Worm (Caenorhabditis elegans) whole organism, L2 larva: ENCODE data around the gene Y54F10AM.8.

ENCODE experiments used
- ceh-16 ChIP-seq: fragments of 150-350 bp; optimal IDR thresholded peaks from 2 replicates; lab custom pipeline; 2014; ENCODE audit warnings: missing biosample characterization, missing genetic modification characterization
- ceh-82 ChIP-seq: fragments of 150-350 bp; optimal IDR thresholded peaks from 2 replicates; lab custom pipeline; 2014; ENCODE audit warnings: missing biosample characterization, missing genetic modification characterization
- elt-1 ChIP-seq: fragments of 150-350 bp; optimal IDR thresholded peaks from 2 replicates; lab custom pipeline; 2014; ENCODE audit warnings: missing biosample characterization, missing genetic modification characterization
- lsy-2 ChIP-seq, 2 experiments: fragments of 150-350 bp in 1 of 2; sonication (generic microtip) in 1 of 2; optimal IDR thresholded peaks; 2 replicates each; lab custom pipeline; 2014 to 2017; ENCODE audit warnings: missing biosample characterization in 2 of 2, missing genetic modification characterization in 2 of 2
- nhr-11 ChIP-seq: fragments of 150-350 bp; optimal IDR thresholded peaks from 2 replicates; lab custom pipeline; 2014; ENCODE audit warnings: missing biosample characterization, missing genetic modification characterization
- nhr-237 ChIP-seq: fragments of 150-350 bp; optimal IDR thresholded peaks from 2 replicates; lab custom pipeline; 2014; ENCODE audit warnings: missing biosample characterization, missing genetic modification characterization
- nhr-25 ChIP-seq: fragments of 150-350 bp; sonication (generic microtip); optimal IDR thresholded peaks from 3 replicates; lab custom pipeline; 2014; ENCODE audit warnings: missing biosample characterization, missing genetic modification characterization
- unc-62 ChIP-seq: fragments of 150-350 bp; optimal IDR thresholded peaks from 2 replicates; lab custom pipeline; 2014; ENCODE audit warnings: missing biosample characterization, missing genetic modification reagents, missing genetic modification characterization

DNA sequence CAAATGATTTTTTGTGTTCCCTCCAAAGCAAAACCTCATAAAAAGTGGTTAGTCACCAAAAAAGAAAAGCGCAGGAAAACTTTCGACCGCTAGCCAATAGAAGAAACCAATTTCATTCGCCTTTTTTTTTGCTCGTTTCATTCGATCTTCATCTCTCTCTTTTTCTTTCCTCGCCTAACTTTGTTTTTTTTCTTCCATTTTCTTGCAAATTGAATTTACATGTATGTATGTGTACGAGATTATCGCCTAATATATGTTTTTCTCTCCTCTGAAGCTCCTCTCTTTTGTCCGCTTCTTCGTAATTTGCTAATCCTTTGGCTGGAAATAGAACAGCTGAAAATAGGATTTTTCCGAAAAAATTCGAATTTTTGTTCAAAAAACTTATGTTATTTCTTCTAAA is 44.6 kb upstream of the Y54F10AM.8 start:
- TF ChIP-seq nhr-25 (tag; lab: Kevin White, UChicago) (no peak), elt-1 (tag; lab: Kevin White, UChicago) (no peak), lsy-2 (tag; optimal IDR thresholded peaks at IDR 0.05; lab: Kevin White, UChicago) (no peak), ceh-16 (no peak), nhr-11 (tag; lab: Kevin White, UChicago) (no peak), nhr-237 (tag; lab: Kevin White, UChicago) (no peak), unc-62 (GFP tag; lab: Kevin White, UChicago) (no peak), ceh-82 (tag; lab: Kevin White, UChicago) (no peak)
